Worm (Caenorhabditis elegans): Measurements from ENCODE around the gene srg-15.

srg-15 gene

DNA sequence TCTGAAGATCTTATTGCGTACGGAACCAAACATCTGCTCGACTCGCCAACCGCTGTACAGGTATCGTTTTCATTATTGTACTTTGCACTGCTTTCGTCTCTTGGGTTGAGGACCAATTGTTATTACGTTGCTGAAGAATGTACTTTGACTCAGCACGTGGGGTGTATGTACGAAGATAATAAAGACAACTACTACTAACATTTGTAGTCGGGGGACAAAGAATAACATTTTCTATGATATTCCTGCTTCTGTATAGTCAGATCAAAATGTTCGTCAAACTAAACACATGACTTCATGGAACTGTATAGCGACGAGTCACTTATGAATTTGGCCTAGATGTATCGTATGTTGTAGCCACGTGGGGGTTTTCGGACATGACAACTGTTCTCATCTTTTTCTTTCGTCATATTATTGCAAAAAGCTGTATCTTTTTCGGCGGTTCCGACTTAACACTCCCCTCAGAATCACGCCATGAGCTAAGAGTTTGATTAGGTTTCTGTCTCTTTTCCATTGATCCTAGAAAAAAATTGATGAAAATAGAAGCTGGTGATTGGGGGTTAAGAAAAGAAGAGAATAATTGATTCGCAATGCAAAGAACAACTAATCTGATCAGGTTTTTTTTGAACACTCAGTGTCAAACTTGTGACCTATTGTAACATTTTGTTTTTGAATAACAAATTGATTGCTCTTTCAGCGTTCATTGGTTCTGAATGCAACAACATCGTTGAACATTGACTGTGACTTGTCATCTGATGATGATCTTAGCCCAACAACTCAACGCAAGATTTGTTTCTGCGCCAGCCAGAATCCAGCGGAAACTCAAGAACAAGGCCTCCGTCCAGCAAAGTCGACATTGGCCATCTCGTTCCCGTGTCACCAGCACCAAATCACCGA lies 34.6 kb upstream of the srg-15 start:
- TF ChIP-seq lin-15B (tag; optimal IDR thresholded peaks at IDR 0.05) (no peak), skn-1 (tag; optimal IDR thresholded peaks at IDR 0.05) (no peak), aly-2 (tag; optimal IDR thresholded peaks at IDR 0.05) (no peak), lin-39 (tag; optimal IDR thresholded peaks at IDR 0.05) (peak; percentile 47), nhr-28 (tag; optimal IDR thresholded peaks at IDR 0.05) (no peak), nhr-23 (tag; optimal IDR thresholded peaks at IDR 0.05) (peak; percentile 67), nfya-1 (tag; optimal IDR thresholded peaks at IDR 0.05; ENCODE audit: insufficient read depth) (peak; percentile 37), mdl-1 (tag; optimal IDR thresholded peaks at IDR 0.05) (peak; percentile 14), ceh-28 (tag; optimal IDR thresholded peaks at IDR 0.05) (no peak), pha-4 (tag; optimal IDR thresholded peaks at IDR 0.05) (peak; percentile 41), elt-2 (tag; optimal IDR thresholded peaks at IDR 0.05) (peak; percentile 24), nhr-43 (tag; optimal IDR thresholded peaks at IDR 0.05; ENCODE audit: poor library complexity, severe bottlenecking) (peak; percentile 36), eor-1 (tag; optimal IDR thresholded peaks at IDR 0.05) (no peak), zag-1 (tag; optimal IDR thresholded peaks at IDR 0.05) (no peak), pqm-1 (tag; optimal IDR thresholded peaks at IDR 0.05) (peak; percentile 3), tbx-2 (tag; optimal IDR thresholded peaks at IDR 0.05) (no peak), elt-1 (tag; optimal IDR thresholded peaks at IDR 0.05) (no peak), nhr-11 (tag; optimal IDR thresholded peaks at IDR 0.05) (no peak), nhr-25 (tag; optimal IDR thresholded peaks at IDR 0.05) (peak; percentile 85), jun-1 (tag; optimal IDR thresholded peaks at IDR 0.05) (peak; percentile 20), ztf-4 (tag; optimal IDR thresholded peaks at IDR 0.05) (peak; percentile 4), ama-1 (optimal IDR thresholded peaks at IDR 0.05) (peak; percentile 96), nhr-12 (tag; optimal IDR thresholded peaks at IDR 0.05) (no peak), nhr-67 (tag; optimal IDR thresholded peaks at IDR 0.05) (no peak), R02D3.7 (tag; optimal IDR thresholded peaks at IDR 0.05) (no peak), egl-5 (tag; optimal IDR thresholded peaks at IDR 0.05) (no peak), daf-12 (tag; optimal IDR thresholded peaks at IDR 0.05) (no peak)

DNA sequence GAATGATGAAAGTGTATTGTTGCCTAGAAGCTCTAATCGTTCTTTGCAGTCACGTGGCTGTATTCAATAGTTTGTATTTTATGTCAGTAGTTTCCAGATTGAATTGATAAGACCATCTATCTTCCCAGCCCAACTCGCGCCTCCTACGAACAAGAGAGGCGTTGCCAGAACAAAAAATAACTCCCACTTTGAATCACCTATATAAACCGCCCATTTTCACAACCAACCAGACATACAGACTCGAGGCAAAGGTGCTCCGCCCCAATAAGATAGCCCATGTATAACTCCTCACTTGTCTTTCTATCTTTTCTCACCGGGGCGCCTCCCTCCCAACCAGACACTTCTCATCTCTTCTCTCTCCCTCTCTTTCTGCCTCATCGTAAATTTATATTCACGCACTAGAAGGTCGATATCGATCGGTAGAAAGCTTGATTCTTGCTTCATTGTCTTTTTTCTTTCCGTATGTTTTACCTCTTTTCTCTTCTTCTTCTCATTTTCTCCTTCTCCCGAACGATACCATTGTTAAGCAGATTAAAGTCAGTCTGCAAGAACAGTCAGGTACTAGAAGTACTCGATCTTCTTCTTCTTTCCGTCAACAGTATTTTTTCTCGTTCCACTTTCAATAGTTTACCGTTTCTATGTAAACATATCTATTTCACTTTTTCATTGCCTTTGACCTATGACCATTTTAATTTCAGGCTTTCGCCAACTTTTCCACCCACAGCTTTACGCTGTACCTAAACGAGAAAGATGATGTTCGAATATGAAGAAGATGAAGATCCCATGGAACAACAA lies 33.4 kb upstream of the srg-15 start, which contains the start of gene mak-1:
Gene mak-1 (plus strand): TSS at position 693 of the 795 bp plus-strand sequence.
- TF ChIP-seq elt-2 (tag; optimal IDR thresholded peaks at IDR 0.05) (peak; percentile 90), lin-15B (tag; optimal IDR thresholded peaks at IDR 0.05) (no peak), lin-39 (tag; optimal IDR thresholded peaks at IDR 0.05) (peak; percentile 30), ama-1 (optimal IDR thresholded peaks at IDR 0.05) (peak; percentile 94), nhr-43 (tag; optimal IDR thresholded peaks at IDR 0.05; ENCODE audit: poor library complexity, severe bottlenecking) (peak; percentile 65), nhr-25 (tag; optimal IDR thresholded peaks at IDR 0.05) (peak; percentile 55), pqm-1 (tag; optimal IDR thresholded peaks at IDR 0.05) (peak; percentile 46), tbx-2 (tag; optimal IDR thresholded peaks at IDR 0.05) (no peak), mdl-1 (tag; optimal IDR thresholded peaks at IDR 0.05) (no peak), nhr-23 (tag; optimal IDR thresholded peaks at IDR 0.05) (peak; percentile 17), nfya-1 (tag; optimal IDR thresholded peaks at IDR 0.05; ENCODE audit: insufficient read depth) (peak; percentile 76), nhr-11 (tag; optimal IDR thresholded peaks at IDR 0.05) (no peak), jun-1 (tag; optimal IDR thresholded peaks at IDR 0.05) (peak; percentile 75)

DNA sequence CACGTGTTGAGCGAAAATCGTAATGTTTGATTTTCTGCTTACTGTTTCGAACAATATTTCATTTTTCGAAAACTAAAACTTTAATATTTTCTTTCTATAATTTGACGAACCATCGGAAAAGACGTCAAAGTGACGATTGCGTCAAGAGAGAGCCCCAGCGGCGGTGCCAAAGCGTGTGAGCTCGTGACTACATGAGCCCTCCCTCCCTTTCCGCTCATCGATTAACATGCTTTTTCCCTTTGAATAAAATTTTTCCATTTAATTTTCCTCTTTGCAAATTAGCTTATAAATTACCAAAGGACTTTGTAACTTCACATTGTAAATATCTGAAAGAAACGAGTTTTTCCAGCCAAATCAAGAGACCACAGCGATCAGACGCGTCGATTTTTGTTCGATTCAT lies 32.8 kb upstream of the srg-15 start:
- no peak for TF ChIP-seq egl-5 (tag; optimal IDR thresholded peaks at IDR 0.05)
- TF ChIP-seq ceh-28 (tag; optimal IDR thresholded peaks at IDR 0.05), result no peak
- peak; percentile 21 for TF ChIP-seq lin-15B (tag; optimal IDR thresholded peaks at IDR 0.05)
- no peak for TF ChIP-seq daf-12 (tag; optimal IDR thresholded peaks at IDR 0.05)
- no peak for TF ChIP-seq lin-39 (tag; optimal IDR thresholded peaks at IDR 0.05)

ce11 chrII:8742006-8742847 lies 32.0 kb upstream of the srg-15 start:
- TF ChIP-seq nhr-67 (tag; optimal IDR thresholded peaks at IDR 0.05), result no peak
- TF ChIP-seq ztf-4 (tag; optimal IDR thresholded peaks at IDR 0.05), result peak; percentile 31
- TF ChIP-seq ztf-11 (tag; optimal IDR thresholded peaks at IDR 0.05), result no peak
- TF ChIP-seq pqm-1 (tag; optimal IDR thresholded peaks at IDR 0.05), result peak; percentile 18
- TF ChIP-seq egl-5 (tag; optimal IDR thresholded peaks at IDR 0.05), result no peak
- peak; percentile 95 for TF ChIP-seq nhr-43 (tag; optimal IDR thresholded peaks at IDR 0.05; ENCODE audit: poor library complexity, severe bottlenecking)
- TF ChIP-seq jun-1 (tag; optimal IDR thresholded peaks at IDR 0.05), result peak; percentile 66
- peak; percentile 82 for TF ChIP-seq elt-1 (tag; optimal IDR thresholded peaks at IDR 0.05)
- TF ChIP-seq pha-4 (tag; optimal IDR thresholded peaks at IDR 0.05), result no peak
- peak; percentile 52 for TF ChIP-seq tbx-2 (tag; optimal IDR thresholded peaks at IDR 0.05)
- peak in 2 of 3 experiments; percentile 21 to 59 for TF ChIP-seq elt-3 (tag; optimal IDR thresholded peaks at IDR 0.05)
- TF ChIP-seq mdl-1 (tag; optimal IDR thresholded peaks at IDR 0.05), result peak; percentile 92
- no peak for TF ChIP-seq R02D3.7 (tag; optimal IDR thresholded peaks at IDR 0.05)
- peak; percentile 80 for TF ChIP-seq nhr-11 (tag; optimal IDR thresholded peaks at IDR 0.05)
- TF ChIP-seq elt-2 (tag; optimal IDR thresholded peaks at IDR 0.05), result peak; percentile 72
- no peak for TF ChIP-seq daf-12 (tag; optimal IDR thresholded peaks at IDR 0.05)
- TF ChIP-seq ama-1 (optimal IDR thresholded peaks at IDR 0.05), result peak; percentile 63
- TF ChIP-seq lsy-12 (tag; optimal IDR thresholded peaks at IDR 0.05), result peak; percentile 4
- TF ChIP-seq nhr-23 (tag; optimal IDR thresholded peaks at IDR 0.05), result peak; percentile 85
- no peak for TF ChIP-seq ceh-82 (tag; optimal IDR thresholded peaks at IDR 0.05)
- TF ChIP-seq nhr-25 (tag; optimal IDR thresholded peaks at IDR 0.05), result peak; percentile 88
- peak; percentile 34 for TF ChIP-seq egl-27 (tag; optimal IDR thresholded peaks at IDR 0.05)
- no peak for TF ChIP-seq zag-1 (tag; optimal IDR thresholded peaks at IDR 0.05)
- TF ChIP-seq nfya-1 (tag; optimal IDR thresholded peaks at IDR 0.05; ENCODE audit: insufficient read depth), result peak; percentile 42
